Worm (Caenorhabditis elegans) whole organism, mixed stage, embryonic: ENCODE measurements around the gene C09F5.1.

Source experiments
- M03D4.4 ChIP-seq: sonication (generic microtip); optimal IDR thresholded peaks from 2 replicates; lab custom pipeline; 2017; ENCODE audit warnings: mild to moderate bottlenecking, missing genetic modification characterization, missing compliant biosample characterization
- bed-3 ChIP-seq: fragments of 200-800 bp; sonication (Bioruptor generic); optimal IDR thresholded peaks from 3 replicates; lab custom pipeline; 2018; ENCODE audit warnings: mild to moderate bottlenecking, missing genetic modification characterization, moderate library complexity, missing compliant biosample characterization
- ceh-39 ChIP-seq: fragments of 150-350 bp; optimal IDR thresholded peaks from 2 replicates; lab custom pipeline; 2014; ENCODE audit warnings: missing biosample characterization, missing genetic modification characterization
- ceh-43 ChIP-seq: fragments of 200-800 bp; sonication (Bioruptor generic); optimal IDR thresholded peaks from 2 replicates; lab custom pipeline; 2018; ENCODE audit warnings: mild to moderate bottlenecking, missing genetic modification characterization, moderate library complexity, missing compliant biosample characterization
- ceh-83 ChIP-seq: fragments of 200-800 bp; sonication (Bioruptor generic); optimal IDR thresholded peaks from 2 replicates; lab custom pipeline; 2018; ENCODE audit warnings: mild to moderate bottlenecking, missing genetic modification characterization, missing compliant biosample characterization
- ces-1 ChIP-seq: fragments of 150-350 bp; optimal IDR thresholded peaks from 2 replicates; lab custom pipeline; 2014; ENCODE audit warnings: missing biosample characterization, missing genetic modification reagents, missing genetic modification characterization
- cnd-1 ChIP-seq: fragments of 200-800 bp; sonication (Bioruptor generic); optimal IDR thresholded peaks from 2 replicates; lab custom pipeline; 2018; ENCODE audit warnings: mild to moderate bottlenecking, missing genetic modification characterization, missing compliant biosample characterization
- drap-1 ChIP-seq: fragments of 200-800 bp; sonication (Bioruptor generic); optimal IDR thresholded peaks from 3 replicates; lab custom pipeline; 2018; ENCODE audit warnings: mild to moderate bottlenecking, missing genetic modification characterization, missing compliant biosample characterization
- elt-1 ChIP-seq: sonication (generic microtip); optimal IDR thresholded peaks from 2 replicates; lab custom pipeline; 2017; ENCODE audit warnings: missing genetic modification characterization, mild to moderate bottlenecking, missing compliant biosample characterization, antibody characterized with exemption, moderate library complexity, borderline replicate concordance; ENCODE audit not compliant: insufficient read depth
- elt-3 ChIP-seq: fragments of 150-350 bp; optimal IDR thresholded peaks from 2 replicates; lab custom pipeline; 2014; ENCODE audit warnings: missing biosample characterization, missing genetic modification characterization
- ham-2 ChIP-seq: fragments of 200-800 bp; sonication (Bioruptor generic); optimal IDR thresholded peaks from 2 replicates; lab custom pipeline; 2018; ENCODE audit warnings: mild to moderate bottlenecking, missing genetic modification characterization, missing compliant biosample characterization
- hlh-1 ChIP-seq: fragments of 150-350 bp; optimal IDR thresholded peaks from 2 replicates; lab custom pipeline; 2014; ENCODE audit warnings: missing biosample characterization, missing genetic modification reagents, missing genetic modification characterization
- lin-13 ChIP-seq: fragments of 150-350 bp; optimal IDR thresholded peaks from 2 replicates; lab custom pipeline; 2014; ENCODE audit warnings: missing biosample characterization, missing genetic modification characterization
- lin-32 ChIP-seq: fragments of 200-800 bp; sonication (Bioruptor generic); optimal IDR thresholded peaks from 2 replicates; lab custom pipeline; 2018; ENCODE audit warnings: mild to moderate bottlenecking, missing genetic modification characterization, missing compliant biosample characterization
- lsy-2 ChIP-seq: fragments of 150-350 bp; optimal IDR thresholded peaks from 2 replicates; lab custom pipeline; 2014; ENCODE audit warnings: missing biosample characterization, missing genetic modification characterization
- mab-5 ChIP-seq: fragments of 150-350 bp; optimal IDR thresholded peaks from 2 replicates; lab custom pipeline; 2014; ENCODE audit warnings: missing biosample characterization, missing genetic modification characterization
- mep-1 ChIP-seq: fragments of 150-350 bp; optimal IDR thresholded peaks from 2 replicates; lab custom pipeline; 2017; ENCODE audit warnings: missing biosample characterization, missing genetic modification reagents, missing genetic modification characterization, inconsistent platforms
- mls-2 ChIP-seq: sonication (generic microtip); optimal IDR thresholded peaks from 2 replicates; lab custom pipeline; 2016; ENCODE audit warnings: mild to moderate bottlenecking, missing genetic modification characterization, moderate library complexity, missing compliant biosample characterization
- nhr-12 ChIP-seq: fragments of 150-350 bp; optimal IDR thresholded peaks from 2 replicates; lab custom pipeline; 2014; ENCODE audit warnings: missing biosample characterization, missing genetic modification characterization
- nhr-2 ChIP-seq: fragments of 150-350 bp; optimal IDR thresholded peaks from 2 replicates; lab custom pipeline; 2014; ENCODE audit warnings: missing biosample characterization, missing genetic modification characterization
- nhr-237 ChIP-seq: fragments of 150-350 bp; optimal IDR thresholded peaks from 2 replicates; lab custom pipeline; 2014; ENCODE audit warnings: missing biosample characterization, missing genetic modification characterization
- nhr-28 ChIP-seq: fragments of 150-350 bp; optimal IDR thresholded peaks from 2 replicates; lab custom pipeline; 2014; ENCODE audit warnings: missing biosample characterization, missing genetic modification characterization
- nhr-76 ChIP-seq: sonication (generic microtip); optimal IDR thresholded peaks from 2 replicates; lab custom pipeline; 2017; ENCODE audit warnings: missing biosample characterization, missing genetic modification characterization
- pha-4 ChIP-seq: fragments of 150-350 bp; optimal IDR thresholded peaks from 2 replicates; lab custom pipeline; 2018; ENCODE audit warnings: missing biosample characterization, missing genetic modification reagents, missing genetic modification characterization
- sem-2 ChIP-seq: fragments of 200-800 bp; sonication (Bioruptor generic); optimal IDR thresholded peaks from 2 replicates; lab custom pipeline; 2018; ENCODE audit warnings: mild to moderate bottlenecking, missing genetic modification characterization, missing compliant biosample characterization
- snpc-4 ChIP-seq: fragments of 150-350 bp; optimal IDR thresholded peaks from 2 replicates; lab custom pipeline; 2014; ENCODE audit warnings: missing biosample characterization, missing genetic modification characterization
- sptf-1 ChIP-seq: sonication (generic microtip); optimal IDR thresholded peaks from 2 replicates; lab custom pipeline; 2017; ENCODE audit warnings: mild to moderate bottlenecking, missing genetic modification characterization, moderate library complexity, missing compliant biosample characterization
- tbx-8 ChIP-seq: fragments of 200-800 bp; sonication (Bioruptor generic); optimal IDR thresholded peaks from 2 replicates; lab custom pipeline; 2018; ENCODE audit warnings: mild to moderate bottlenecking, missing genetic modification characterization, moderate library complexity, missing compliant biosample characterization
- unc-120 ChIP-seq: sonication (generic microtip); optimal IDR thresholded peaks from 2 replicates; lab custom pipeline; 2017; ENCODE audit warnings: missing genetic modification characterization, missing compliant biosample characterization; ENCODE audit not compliant: poor library complexity, severe bottlenecking
- unc-62 ChIP-seq: fragments of 150-350 bp; optimal IDR thresholded peaks from 2 replicates; lab custom pipeline; 2014; ENCODE audit warnings: missing biosample characterization, missing genetic modification reagents, missing genetic modification characterization
- zip-8 ChIP-seq: fragments of 150-350 bp; optimal IDR thresholded peaks from 2 replicates; lab custom pipeline; 2014; ENCODE audit warnings: missing biosample characterization, missing genetic modification characterization
- ztf-11 ChIP-seq: fragments of 150-350 bp; optimal IDR thresholded peaks from 2 replicates; lab custom pipeline; 2014; ENCODE audit warnings: missing biosample characterization, missing genetic modification characterization

C09F5.1 gene

DNA sequence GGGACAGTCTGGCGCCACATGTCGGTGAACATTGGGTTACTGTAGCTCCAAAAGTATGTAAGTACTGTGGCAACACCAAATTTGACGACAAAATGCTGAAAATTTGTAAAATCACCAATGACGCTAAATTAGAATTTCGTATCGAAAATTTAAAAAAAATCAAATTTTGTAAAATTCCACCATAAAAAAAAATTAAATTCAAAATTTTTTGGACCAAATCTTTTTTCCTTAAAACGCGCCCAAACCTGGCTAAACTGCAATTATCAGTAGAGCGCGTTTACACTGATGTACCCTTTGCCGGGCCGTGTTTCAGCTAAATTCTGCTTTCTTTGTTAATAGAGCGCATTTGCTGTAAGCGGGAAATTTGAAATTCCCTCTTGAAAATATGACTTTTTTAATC lies 27.1 kb upstream of the C09F5.1 start, which contains the start of gene T19C3.6:
TSS of gene T19C3.6 (minus strand) at position 101 of the 400 bp plus-strand sequence.
- TF ChIP-seq unc-62 (GFP tag; lab: Kevin White, UChicago) (no peak), ztf-11 (tag; lab: Kevin White, UChicago) (no peak), nhr-76 (tag; lab: Kevin White, UChicago) (no peak), sptf-1 (tag; lab: Kevin White, UChicago) (no peak), ceh-83 (GFP tag; lab: Kevin White, UChicago) (no peak), ceh-39 (tag; lab: Kevin White, UChicago) (no peak), nhr-237 (tag; lab: Kevin White, UChicago) (no peak), pha-4 (tag; lab: Kevin White, UChicago) (no peak), ham-2 (GFP tag; lab: Kevin White, UChicago) (no peak), nhr-28 (tag; lab: Kevin White, UChicago) (no peak), hlh-1 (tag; lab: Kevin White, UChicago) (no peak), ces-1 (GFP tag; lab: Kevin White, UChicago) (no peak), elt-3 (tag; lab: Kevin White, UChicago) (no peak), nhr-12 (tag; lab: Kevin White, UChicago) (no peak), cnd-1 (tag; lab: Kevin White, UChicago) (no peak), M03D4.4 (no peak)

DNA sequence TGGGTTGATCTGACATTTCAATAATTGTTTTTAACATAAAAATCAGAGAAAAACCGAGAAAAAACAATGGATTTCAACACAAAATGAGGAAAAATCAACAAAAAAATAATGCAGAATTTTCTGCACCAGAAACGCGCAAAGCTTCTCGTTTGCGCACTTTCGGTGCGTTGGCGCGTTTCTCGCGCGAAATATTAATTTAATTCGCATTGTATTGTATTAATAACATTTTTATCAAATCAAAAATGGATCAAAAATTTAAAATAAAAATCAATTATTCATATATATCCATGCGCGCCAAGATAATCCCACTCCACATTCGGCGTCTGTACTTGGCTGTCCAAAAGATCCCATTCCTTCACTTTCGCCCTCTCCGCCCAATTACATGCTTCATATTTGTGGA lies 23.9 kb upstream of the C09F5.1 start, which contains the start of gene fem-2:
TSS of gene fem-2 (minus strand) at position 9 of the 400 bp plus-strand sequence.
- TF ChIP-seq sptf-1 (tag; lab: Kevin White, UChicago) (no peak), nhr-2 (no peak), ces-1 (GFP tag; lab: Kevin White, UChicago) (peak; percentile 83)

DNA sequence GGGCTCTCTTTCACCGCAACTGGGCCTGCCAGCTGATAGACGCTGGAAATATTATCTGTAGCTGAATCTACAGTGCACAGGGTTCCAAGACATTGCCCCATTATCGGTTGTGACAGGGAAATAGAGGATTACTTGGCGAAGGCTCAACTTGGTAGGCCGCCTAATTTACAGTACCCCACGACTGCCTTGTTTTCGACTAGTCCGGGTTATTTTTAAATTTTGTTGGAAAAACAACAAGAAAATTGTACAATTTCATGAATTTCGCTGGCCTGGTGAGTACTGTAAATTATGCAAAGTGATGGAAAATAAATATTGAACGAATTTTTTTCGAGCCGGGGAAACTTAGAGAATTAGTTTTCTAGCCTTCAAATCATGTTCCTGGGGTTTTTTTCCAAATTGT lies 22.4 kb upstream of the C09F5.1 start, which contains the start of gene T19C3.7:
TSS of gene T19C3.7 (minus strand) at position 101 of the 400 bp plus-strand sequence.
- no peak for TF ChIP-seq ces-1 (GFP tag; lab: Kevin White, UChicago)
- no peak for TF ChIP-seq sem-2 (GFP tag; lab: Kevin White, UChicago)
- no peak for TF ChIP-seq sptf-1 (tag; lab: Kevin White, UChicago)
- no peak for TF ChIP-seq tbx-8 (GFP tag; lab: Kevin White, UChicago)
- no peak for TF ChIP-seq zip-8 (tag; lab: Kevin White, UChicago)
- TF ChIP-seq M03D4.4: no peak
- TF ChIP-seq ceh-43: no peak
- TF ChIP-seq mab-5: no peak
- TF ChIP-seq nhr-12 (tag; lab: Kevin White, UChicago): no peak
- TF ChIP-seq elt-3 (tag; lab: Kevin White, UChicago): no peak
- no peak for TF ChIP-seq ham-2 (GFP tag; lab: Kevin White, UChicago)
- no peak for TF ChIP-seq pha-4 (tag; lab: Kevin White, UChicago)
- TF ChIP-seq bed-3 (GFP tag; lab: Kevin White, UChicago): no peak
- TF ChIP-seq nhr-2: no peak
- no peak for TF ChIP-seq elt-1 (tag; lab: Kevin White, UChicago)
- no peak for TF ChIP-seq nhr-28 (tag; lab: Kevin White, UChicago)

DNA sequence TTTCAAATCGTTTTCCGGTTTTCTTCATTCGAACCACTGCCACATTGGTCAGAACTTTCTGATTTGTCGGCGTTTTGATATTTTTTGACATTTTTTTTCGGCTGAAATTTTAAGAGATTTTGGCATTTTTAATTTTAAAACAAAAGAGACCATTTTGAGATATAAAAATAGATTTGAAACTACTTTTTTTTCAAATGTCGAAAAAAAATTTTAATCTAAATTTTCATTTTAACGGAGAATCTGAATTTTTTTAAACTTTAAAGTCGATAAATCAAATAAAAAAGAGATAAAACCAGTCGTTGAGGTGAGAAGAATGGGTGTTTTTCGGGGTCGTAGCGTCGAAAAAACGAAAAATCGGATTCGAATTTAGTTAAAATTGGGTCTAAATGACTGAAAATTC lies 20.2 kb upstream of the C09F5.1 start, which contains the start of gene sbds-1:
TSS of gene sbds-1 (minus strand) at position 101 of the 400 bp plus-strand sequence.
- TF ChIP-seq drap-1 (GFP tag; lab: Kevin White, UChicago) (no peak), bed-3 (GFP tag; lab: Kevin White, UChicago) (no peak), unc-62 (GFP tag; lab: Kevin White, UChicago) (no peak), lin-32 (GFP tag; lab: Kevin White, UChicago) (no peak)

DNA sequence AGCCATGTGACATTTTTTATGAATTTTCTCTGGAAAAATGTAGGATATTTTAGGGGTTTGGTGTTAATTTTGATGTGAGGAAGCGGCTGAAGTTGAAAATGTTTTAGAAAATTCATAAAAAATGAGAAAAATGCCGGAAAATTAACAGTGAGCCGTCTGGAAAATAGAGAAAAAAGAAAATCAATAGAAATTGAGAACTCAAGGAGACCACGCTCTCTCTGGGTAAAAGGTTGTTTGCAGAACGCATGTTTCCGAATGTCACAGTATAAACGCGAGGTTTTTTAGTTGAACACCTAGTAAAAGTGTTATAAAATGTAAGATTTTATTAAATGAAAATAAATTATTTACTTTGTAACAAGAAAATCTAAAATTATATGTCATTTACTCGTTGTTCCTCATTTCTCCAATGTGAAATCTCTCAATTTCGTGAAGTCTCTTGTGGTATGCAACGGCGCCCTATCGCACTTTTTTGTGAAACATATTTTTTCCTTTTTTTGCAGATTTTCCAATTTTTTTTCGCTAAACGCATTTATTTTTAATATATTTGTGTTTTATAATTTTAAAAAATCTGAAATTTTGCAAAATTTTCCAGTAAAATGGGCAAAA lies 18.2 kb upstream of the C09F5.1 start, which contains the start of the genes tag-266 and tag-267:
TSS of gene tag-266 (minus strand) at position 29 of the 606 bp plus-strand sequence.
TSS of gene tag-267 (plus strand) at position 593 of the 606 bp plus-strand sequence.
- peak; percentile 63 for TF ChIP-seq mep-1 (tag; lab: Kevin White, UChicago)
- TF ChIP-seq lin-13 (tag; lab: Kevin White, UChicago): peak; percentile 41
- TF ChIP-seq M03D4.4: peak; percentile 64
- TF ChIP-seq bed-3 (GFP tag; lab: Kevin White, UChicago): peak; percentile 64
- peak; percentile 4 for TF ChIP-seq ceh-39 (tag; lab: Kevin White, UChicago)
- TF ChIP-seq cnd-1 (tag; lab: Kevin White, UChicago): peak; percentile 65
- peak; percentile 70 for TF ChIP-seq lsy-2
- peak; percentile 61 for TF ChIP-seq drap-1 (GFP tag; lab: Kevin White, UChicago)
- TF ChIP-seq nhr-237 (tag; lab: Kevin White, UChicago): peak; percentile 79
- peak; percentile 35 for TF ChIP-seq mls-2
- TF ChIP-seq tbx-8 (GFP tag; lab: Kevin White, UChicago): peak; percentile 65
- peak; percentile 28 for TF ChIP-seq sem-2 (GFP tag; lab: Kevin White, UChicago)
- TF ChIP-seq elt-1 (tag; lab: Kevin White, UChicago): no peak
- TF ChIP-seq ztf-11 (tag; lab: Kevin White, UChicago): no peak
- TF ChIP-seq ces-1 (GFP tag; lab: Kevin White, UChicago): peak; percentile 63
- TF ChIP-seq nhr-2: no peak
- no peak for TF ChIP-seq lin-32 (GFP tag; lab: Kevin White, UChicago)
- no peak for TF ChIP-seq snpc-4 (tag; lab: Kevin White, UChicago)
- no peak for TF ChIP-seq pha-4 (tag; lab: Kevin White, UChicago)
- peak; percentile 89 for TF ChIP-seq sptf-1 (tag; lab: Kevin White, UChicago)
- peak; percentile 15 for TF ChIP-seq unc-120 (tag; lab: Kevin White, UChicago)
- TF ChIP-seq ceh-83 (GFP tag; lab: Kevin White, UChicago): peak; percentile 5
